Worm (Caenorhabditis elegans) whole organism, midembryonic: ENCODE results near the gene cdd-1.
A peak's percentile ranks its signal among the peaks of the same experiment; 100 is the strongest.
"Not testable (repeated sequence)": the region's sequence is repeated elsewhere in the genome, so short reads cannot be mapped to it uniquely, and the experiment has no call there.

Experiments used
- flt-1 ChIP-seq: fragments of 200-800 bp; sonication (Bioruptor generic); IDR thresholded peaks from 2 replicates; pipeline ENCODE4 v1.3.6; 2022; ENCODE audit warnings: missing genetic modification characterization, missing compliant biosample characterization
- klf-2 ChIP-seq: fragments of 200-800 bp; sonication (Bioruptor generic); conservative IDR thresholded peaks from 2 replicates; pipeline ENCODE4 v1.3.6; 2022; ENCODE audit warnings: missing genetic modification reagents, missing genetic modification characterization, missing compliant biosample characterization
- med-1 ChIP-seq: sonication (generic microtip); optimal IDR thresholded peaks from 2 replicates; lab custom pipeline; 2017; ENCODE audit warnings: missing genetic modification characterization, mild to moderate bottlenecking, missing compliant biosample characterization, antibody characterized with exemption, missing genetic modification reagents; ENCODE audit not compliant: insufficient read depth
- ref-1 ChIP-seq: fragments of 200-800 bp; sonication (Bioruptor generic); conservative IDR thresholded peaks from 2 replicates; pipeline ENCODE4 v1.3.6; 2022; ENCODE audit warnings: missing genetic modification reagents, missing genetic modification characterization, missing compliant biosample characterization
- tab-1 ChIP-seq: fragments of 200-800 bp; sonication (Bioruptor generic); IDR thresholded peaks from 2 replicates; pipeline ENCODE4 v1.3.6; 2022; ENCODE audit warnings: missing genetic modification characterization, missing compliant biosample characterization
- ztf-23 ChIP-seq: fragments of 200-800 bp; sonication (Bioruptor generic); IDR thresholded peaks from 2 replicates; pipeline ENCODE4 v1.3.6; 2022; ENCODE audit warnings: missing genetic modification reagents, missing genetic modification characterization, missing compliant biosample characterization

DNA sequence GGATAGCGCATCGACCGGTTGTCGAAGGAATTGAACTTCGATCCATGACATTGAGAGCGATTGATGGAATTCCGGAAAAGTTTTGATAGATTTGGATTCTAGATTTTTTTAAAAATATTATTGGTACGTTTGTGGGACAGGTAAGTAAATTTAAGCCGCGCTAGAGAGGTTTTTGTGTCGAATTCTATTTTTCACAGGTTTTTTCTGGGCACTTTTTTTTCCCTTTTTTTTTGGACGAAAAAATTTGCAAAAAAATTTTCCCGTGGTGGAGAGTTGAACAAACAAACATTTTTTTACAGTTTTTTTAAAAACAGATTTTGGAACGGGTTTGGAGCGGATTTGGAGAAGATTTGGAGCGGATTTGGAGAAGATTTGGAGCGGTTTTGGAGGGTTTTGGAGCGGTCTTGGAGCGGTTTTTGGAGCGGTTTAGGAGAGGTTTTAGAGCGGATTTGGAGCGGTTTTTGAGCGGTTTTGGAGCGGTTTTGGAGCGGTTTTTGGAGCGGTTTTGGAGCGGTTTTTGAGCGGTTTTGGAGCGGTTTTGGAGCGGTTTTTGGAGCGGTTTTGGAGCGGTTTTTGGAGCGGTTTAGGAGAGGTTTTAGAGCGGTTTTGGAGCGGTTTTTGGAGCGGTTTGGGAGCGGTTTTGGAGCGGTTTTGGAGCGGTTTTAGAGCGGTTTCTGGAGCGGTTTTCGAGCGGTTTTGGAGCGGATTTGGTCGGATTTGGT is 29.2 kb downstream of the cdd-1 start, which contains the start of gene C17H11.4:
- TF ChIP-seq med-1 (GFP tag; lab: Kevin White, UChicago) = not testable (repeated sequence)
- peak; percentile 34; the same call in 1 of the 2 replicates for TF ChIP-seq ref-1 (GFP tag; lab: Robert Waterston, UW)
- peak; percentile 79 for TF ChIP-seq ztf-23 (GFP tag; lab: Robert Waterston, UW)
- TF ChIP-seq tab-1 (GFP tag; lab: Robert Waterston, UW) = peak; percentile 75; the same call in 1 of the 2 replicates
- TF ChIP-seq klf-2 = peak; percentile 67; the same call in 1 of the 2 replicates
- TF ChIP-seq flt-1 (GFP tag; lab: Robert Waterston, UW) = peak; percentile 86
